Fruit fly (Drosophila melanogaster): ENCODE results near the gene dnd.

dnd gene

dm6 chr3R:21870158-21870971 is 16.8 kb downstream of the dnd start, which contains the start of gene CG31431 (continued):
- TF ChIP-seq scrt (GFP tag; optimal IDR thresholded peaks at IDR 0.05) (peak; percentile 95), Med (GFP tag) (peak; percentile 100), Optix (GFP tag; IDR thresholded peaks at IDR 0.05) (peak; percentile 94), jigr1 (GFP tag; IDR thresholded peaks at IDR 0.05) (peak; percentile 84), az2 (GFP tag; optimal IDR thresholded peaks at IDR 0.05) (peak; percentile 97), mld (GFP tag; IDR thresholded peaks at IDR 0.05; ENCODE audit: partially characterized antibody) (no peak), Meics (GFP tag; optimal IDR thresholded peaks at IDR 0.05) (peak; percentile 98), CG34376 (GFP tag; optimal IDR thresholded peaks at IDR 0.05) (peak; percentile 97), Tbp (GFP tag; optimal IDR thresholded peaks at IDR 0.05) (no peak), CG6813 (GFP tag; optimal IDR thresholded peaks at IDR 0.05) (peak; percentile 98), Dll (GFP tag; IDR thresholded peaks at IDR 0.05; ENCODE audit: partially characterized antibody) (no peak), CG4707 (GFP tag; optimal IDR thresholded peaks at IDR 0.05) (peak; percentile 84), CG18011 (GFP tag; optimal IDR thresholded peaks at IDR 0.05) (peak; percentile 81), sna (GFP tag; IDR thresholded peaks at IDR 0.05; ENCODE audit: partially characterized antibody) (no peak), Scr (GFP tag; IDR thresholded peaks at IDR 0.05; ENCODE audit: partially characterized antibody) (no peak), lbe (GFP tag; optimal IDR thresholded peaks at IDR 0.05) (peak; percentile 58), CG5953 (GFP tag; IDR thresholded peaks at IDR 0.05) (peak; percentile 86), CG2678 (tag; optimal IDR thresholded peaks at IDR 0.05) (peak; percentile 98), sens (GFP tag) (peak; percentile 99), CG8765 (GFP tag; IDR thresholded peaks at IDR 0.05) (peak; percentile 94), CG9437 (GFP tag; optimal IDR thresholded peaks at IDR 0.05) (peak; percentile 90), tx (GFP tag; optimal IDR thresholded peaks at IDR 0.05) (peak; percentile 95), pho (GFP tag; optimal IDR thresholded peaks at IDR 0.05) (peak; percentile 97), CG11504 (tag; optimal IDR thresholded peaks at IDR 0.05) (peak; percentile 96), CG7357 (GFP tag; IDR thresholded peaks at IDR 0.05) (peak; percentile 93), z (GFP tag; IDR thresholded peaks at IDR 0.05) (peak; percentile 72; the same call in 2 of the 3 replicates), CG31441 (GFP tag; IDR thresholded peaks at IDR 0.05) (peak; percentile 97), sqz (GFP tag; optimal IDR thresholded peaks at IDR 0.05) (peak; percentile 92), CG33213 (GFP tag; optimal IDR thresholded peaks at IDR 0.05) (peak; percentile 97), Jarid2 (GFP tag; optimal IDR thresholded peaks at IDR 0.05) (peak; percentile 85), jumu (GFP tag; optimal IDR thresholded peaks at IDR 0.05) (peak; percentile 97), CG10321 (GFP tag; IDR thresholded peaks at IDR 0.05) (peak; percentile 71), stwl (tag; optimal IDR thresholded peaks at IDR 0.05) (peak; percentile 43), CG8944 (GFP tag; optimal IDR thresholded peaks at IDR 0.05) (peak; percentile 98), pros (GFP tag; optimal IDR thresholded peaks at IDR 0.05) (peak; percentile 67), CG2202 (tag; optimal IDR thresholded peaks at IDR 0.05) (peak; percentile 86), NFAT (GFP tag; IDR thresholded peaks at IDR 0.05) (peak; percentile 97), nmo (GFP tag; optimal IDR thresholded peaks at IDR 0.05) (peak; percentile 98), CG13123 (GFP tag; optimal IDR thresholded peaks at IDR 0.05) (peak; percentile 94), amos (GFP tag; IDR thresholded peaks at IDR 0.05; ENCODE audit: partially characterized antibody) (no peak), slbo (GFP tag; IDR thresholded peaks at IDR 0.05) (peak; percentile 99), sens-2 (GFP tag; IDR thresholded peaks at IDR 0.05) (peak; percentile 93), nau (GFP tag; optimal IDR thresholded peaks at IDR 0.05) (peak; percentile 93), CG33557 (GFP tag; optimal IDR thresholded peaks at IDR 0.05) (peak; percentile 92), CG2712 (tag; optimal IDR thresholded peaks at IDR 0.05) (peak; percentile 97), ftz-f1 (GFP tag; optimal IDR thresholded peaks at IDR 0.05) (peak; percentile 83), CG14667 (GFP tag; IDR thresholded peaks at IDR 0.05) (peak; percentile 96), vvl (GFP tag; IDR thresholded peaks at IDR 0.05) (peak; percentile 99), maf-S (GFP tag; optimal IDR thresholded peaks at IDR 0.05) (peak; percentile 97)

Data from whole organism, embryonic.